Worm (Caenorhabditis elegans) whole organism, L3 larva: ENCODE results near the gene garr-1.

Experiments
- aly-2 ChIP-seq: fragments of 150-350 bp; optimal IDR thresholded peaks from 2 replicates; lab custom pipeline; 2014; ENCODE audit warnings: missing biosample characterization, missing genetic modification characterization
- ceh-82 ChIP-seq: fragments of 150-350 bp; optimal IDR thresholded peaks from 2 replicates; lab custom pipeline; 2014; ENCODE audit warnings: missing biosample characterization, missing genetic modification characterization
- egl-27 ChIP-seq: sonication (generic microtip); optimal IDR thresholded peaks from 4 replicates; lab custom pipeline; 2017; ENCODE audit warnings: missing biosample characterization, missing genetic modification reagents, missing genetic modification characterization
- lin-39 ChIP-seq: fragments of 150-350 bp; optimal IDR thresholded peaks from 2 replicates; lab custom pipeline; 2018; ENCODE audit warnings: missing biosample characterization, missing genetic modification reagents, missing genetic modification characterization
- nfya-1 ChIP-seq: sonication (generic microtip); optimal IDR thresholded peaks from 2 replicates; lab custom pipeline; 2017; ENCODE audit warnings: missing genetic modification characterization, mild to moderate bottlenecking, missing compliant biosample characterization, antibody characterized with exemption, moderate library complexity; ENCODE audit not compliant: insufficient read depth
- nhr-25 ChIP-seq: sonication (generic microtip); optimal IDR thresholded peaks from 2 replicates; lab custom pipeline; 2017; ENCODE audit warnings: missing biosample characterization, missing genetic modification characterization
- nhr-28 ChIP-seq: fragments of 150-350 bp; optimal IDR thresholded peaks from 2 replicates; lab custom pipeline; 2014; ENCODE audit warnings: missing biosample characterization, missing genetic modification characterization
- pha-4 ChIP-seq: fragments of 150-350 bp; optimal IDR thresholded peaks from 2 replicates; lab custom pipeline; 2014; ENCODE audit warnings: missing biosample characterization, missing genetic modification reagents, missing genetic modification characterization
- ztf-11 ChIP-seq: fragments of 150-350 bp; optimal IDR thresholded peaks from 2 replicates; lab custom pipeline; 2014; ENCODE audit warnings: missing biosample characterization, missing genetic modification characterization

DNA sequence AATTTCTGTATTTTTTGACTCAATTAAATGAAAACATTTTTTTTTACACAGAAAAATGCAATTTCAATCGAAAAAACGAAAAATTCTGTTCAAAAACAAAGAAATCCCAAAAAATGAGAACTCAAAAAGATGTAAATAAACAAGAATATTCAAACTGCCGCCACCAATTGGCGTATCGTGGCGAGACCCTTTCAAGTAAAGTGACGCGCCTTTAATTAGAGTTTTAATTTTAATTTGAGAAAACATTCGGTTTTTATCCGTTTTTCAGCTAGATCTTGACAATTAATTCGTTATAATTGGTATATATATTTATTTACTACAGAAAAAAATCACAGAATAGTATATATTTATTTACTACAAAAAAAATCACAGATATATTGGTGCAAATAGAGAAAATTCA is 46.4 kb upstream of the garr-1 start:
- TF ChIP-seq egl-27 (no peak), nhr-28 (tag; lab: Kevin White, UChicago) (no peak), nhr-25 (tag; lab: Kevin White, UChicago) (no peak), ceh-82 (tag; lab: Kevin White, UChicago) (no peak), nfya-1 (tag; lab: Kevin White, UChicago) (no peak), ztf-11 (no peak), lin-39 (tag; lab: Kevin White, UChicago) (no peak), pha-4 (tag; lab: Kevin White, UChicago) (no peak), aly-2 (tag; lab: Kevin White, UChicago) (no peak)
